Fruit fly (Drosophila melanogaster) whole organism, embryonic: ENCODE data around the gene Edg78E.

Experiments
- CG3281 ChIP-seq: fragments of 200-800 bp; sonication (Bioruptor generic); optimal IDR thresholded peaks from 3 replicates; lab custom pipeline; 2017; ENCODE audit warnings: missing biosample characterization, mild to moderate bottlenecking, missing genetic modification characterization
- Usf ChIP-seq: fragments of 200-800 bp; sonication (Bioruptor generic); optimal IDR thresholded peaks from 2 replicates; lab custom pipeline; 2017; ENCODE audit warnings: missing genotype, missing biosample characterization, missing genetic modification characterization
- lab ChIP-seq: fragments of 200-800 bp; sonication (Bioruptor generic); optimal IDR thresholded peaks from 3 replicates; lab custom pipeline; 2017; ENCODE audit warnings: missing biosample characterization, missing genetic modification characterization, mild to moderate bottlenecking, moderate library complexity, missing genetic modification reagents
- sens ChIP-seq: fragments of 200-800 bp; sonication (Bioruptor generic); peaks from one replicate; lab custom pipeline; 2016; ENCODE audit warnings: missing biosample characterization, missing genetic modification characterization

DNA sequence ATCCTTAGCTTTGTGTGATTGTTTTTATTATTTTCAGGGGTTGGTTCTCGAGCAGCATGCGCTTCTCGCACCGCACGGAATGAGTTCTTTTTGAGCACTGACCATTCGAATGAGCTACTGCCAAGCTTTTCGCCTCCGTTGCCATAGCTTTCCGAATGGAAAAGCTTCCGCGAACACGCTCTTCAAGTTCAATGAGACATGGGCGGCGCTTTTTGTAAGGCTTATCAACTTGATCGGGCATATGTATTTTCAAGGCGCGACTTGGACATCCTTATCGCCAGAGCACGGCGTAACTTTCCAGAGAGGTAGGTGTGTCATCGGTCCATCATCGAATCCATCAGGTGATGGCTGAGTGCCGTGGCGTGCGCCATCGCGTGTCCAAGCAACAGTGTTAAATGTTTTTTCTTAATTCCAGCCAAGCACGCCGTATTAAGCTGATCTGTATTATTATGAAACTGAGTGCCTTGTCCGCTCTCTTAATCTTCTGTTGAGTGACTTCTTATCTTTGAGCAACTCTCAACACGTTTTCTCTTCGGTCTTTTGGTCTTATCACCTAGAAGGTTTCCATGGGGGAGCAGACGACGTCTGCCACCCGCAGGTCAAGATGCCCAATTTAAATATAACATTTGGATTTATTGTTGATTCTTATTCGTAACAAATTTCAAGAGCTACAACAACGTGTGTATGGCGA, 17.6 kb downstream of the Edg78E start, which contains the start of gene AcCoAS:
- no peak for TF ChIP-seq Usf (GFP tag; lab: Kevin White, UChicago)
- TF ChIP-seq lab = peak; percentile 78
- TF ChIP-seq CG3281 = peak; percentile 59
- TF ChIP-seq sens (GFP tag; lab: Kevin White, UChicago) = peak; percentile 84
